Worm (Caenorhabditis elegans) whole organism, midembryonic: ENCODE results near the gene Y45G12B.3.

Experiments used
- T22C8.4 ChIP-seq: fragments of 200-800 bp; sonication (Bioruptor generic); IDR thresholded peaks from 2 replicates; pipeline ENCODE4 v1.3.6; 2022; ENCODE audit warnings: missing genetic modification characterization, missing compliant biosample characterization
- cog-1 ChIP-seq: sonication (generic microtip); optimal IDR thresholded peaks from 2 replicates; lab custom pipeline; 2016; ENCODE audit warnings: missing genetic modification characterization, missing compliant biosample characterization
- flt-1 ChIP-seq: fragments of 200-800 bp; sonication (Bioruptor generic); IDR thresholded peaks from 2 replicates; pipeline ENCODE4 v1.3.6; 2022; ENCODE audit warnings: missing genetic modification characterization, missing compliant biosample characterization
- klf-2 ChIP-seq: fragments of 200-800 bp; sonication (Bioruptor generic); conservative IDR thresholded peaks from 2 replicates; pipeline ENCODE4 v1.3.6; 2022; ENCODE audit warnings: missing genetic modification reagents, missing genetic modification characterization, missing compliant biosample characterization
- med-1 ChIP-seq: sonication (generic microtip); optimal IDR thresholded peaks from 2 replicates; lab custom pipeline; 2017; ENCODE audit warnings: missing genetic modification characterization, mild to moderate bottlenecking, missing compliant biosample characterization, antibody characterized with exemption, missing genetic modification reagents; ENCODE audit not compliant: insufficient read depth
- ref-1 ChIP-seq: fragments of 200-800 bp; sonication (Bioruptor generic); conservative IDR thresholded peaks from 2 replicates; pipeline ENCODE4 v1.3.6; 2022; ENCODE audit warnings: missing genetic modification reagents, missing genetic modification characterization, missing compliant biosample characterization
- tab-1 ChIP-seq: fragments of 200-800 bp; sonication (Bioruptor generic); IDR thresholded peaks from 2 replicates; pipeline ENCODE4 v1.3.6; 2022; ENCODE audit warnings: missing genetic modification characterization, missing compliant biosample characterization
- ztf-23 ChIP-seq: fragments of 200-800 bp; sonication (Bioruptor generic); IDR thresholded peaks from 2 replicates; pipeline ENCODE4 v1.3.6; 2022; ENCODE audit warnings: missing genetic modification reagents, missing genetic modification characterization, missing compliant biosample characterization
- ztf-29 ChIP-seq: fragments of 200-800 bp; sonication (Bioruptor generic); IDR thresholded peaks from 2 replicates; pipeline ENCODE4 v1.3.6; 2022; ENCODE audit warnings: missing genetic modification reagents, missing genetic modification characterization, missing compliant biosample characterization

DNA sequence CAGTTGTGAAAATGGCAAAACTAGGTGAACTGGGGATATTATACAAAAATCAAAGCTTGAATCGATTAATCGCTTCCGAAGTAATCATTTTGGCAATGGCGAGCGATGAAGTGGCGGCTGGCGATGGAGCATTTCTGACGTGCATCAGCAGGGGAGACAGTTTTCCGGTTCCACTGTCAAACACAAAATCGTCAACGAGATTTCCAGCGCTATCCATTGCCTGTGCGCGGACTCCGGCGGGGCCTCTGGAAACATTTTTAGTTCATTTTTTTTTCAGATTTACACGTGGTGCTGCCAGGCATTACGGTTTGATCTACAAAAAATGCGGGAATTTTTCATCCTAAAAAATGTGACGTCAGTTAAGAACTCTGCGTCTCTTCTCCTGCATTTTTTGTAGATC is 7.5 kb downstream of the Y45G12B.3 start:
- no peak for TF ChIP-seq cog-1
- no peak for TF ChIP-seq flt-1 (GFP tag; lab: Robert Waterston, UW)
- no peak for TF ChIP-seq med-1 (GFP tag; lab: Kevin White, UChicago)
- no peak for TF ChIP-seq T22C8.4 (GFP tag; lab: Robert Waterston, UW)
- TF ChIP-seq ztf-23 (GFP tag; lab: Robert Waterston, UW), result no peak
- TF ChIP-seq ref-1 (GFP tag; lab: Robert Waterston, UW), result no peak
- TF ChIP-seq ztf-29 (GFP tag; lab: Robert Waterston, UW), result no peak
- no peak for TF ChIP-seq tab-1
- TF ChIP-seq klf-2 (GFP tag; lab: Robert Waterston, UW), result no peak
